Worm (Caenorhabditis elegans) whole organism, late embryonic: ENCODE data around the gene D2024.1.

Source experiments
- Y22D7AL.16 ChIP-seq: sonication (generic microtip); optimal IDR thresholded peaks from 2 replicates; lab custom pipeline; 2016; ENCODE audit warnings: missing genetic modification characterization, missing compliant biosample characterization
- ahr-1 ChIP-seq: sonication (generic microtip); optimal IDR thresholded peaks from 2 replicates; lab custom pipeline; 2016; ENCODE audit warnings: missing genetic modification characterization, missing compliant biosample characterization
- ceh-14 ChIP-seq: sonication (generic microtip); optimal IDR thresholded peaks from 2 replicates; lab custom pipeline; 2016; ENCODE audit warnings: missing genotype, missing genetic modification characterization, missing compliant biosample characterization

DNA sequence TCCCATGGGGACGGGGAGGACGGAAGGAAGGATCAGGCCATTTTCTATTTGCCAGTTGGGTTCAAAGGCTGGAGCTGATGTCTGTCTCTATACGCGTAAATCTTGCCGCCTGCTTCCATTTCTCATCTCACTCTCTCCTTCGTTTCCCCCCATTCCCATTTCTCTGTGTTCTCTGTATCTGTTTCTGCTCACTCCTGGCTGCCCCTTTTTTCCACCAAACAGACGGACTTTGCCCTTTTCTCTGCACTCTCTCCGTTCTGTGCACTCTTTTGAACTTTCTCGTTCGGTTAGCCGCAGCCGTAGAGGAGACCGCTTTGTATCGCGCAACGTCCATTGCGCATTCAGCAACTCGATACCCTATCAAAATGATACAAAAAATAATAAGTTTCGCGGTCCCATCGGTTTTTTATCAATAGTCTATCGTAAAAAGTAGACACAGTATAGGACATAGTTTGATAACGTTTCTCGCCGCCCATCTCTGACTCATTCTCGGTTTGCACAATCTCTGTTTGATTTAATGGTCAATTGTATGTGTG lies 11.9 kb upstream of the D2024.1 start:
- TF ChIP-seq Y22D7AL.16 (tag; lab: Kevin White, UChicago): no peak
- peak; percentile 50 for TF ChIP-seq ceh-14 (tag; lab: Kevin White, UChicago)
- TF ChIP-seq ahr-1 (tag; lab: Kevin White, UChicago): no peak
